Worm (Caenorhabditis elegans): Measurements from ENCODE around the gene C16D9.6.

DNA sequence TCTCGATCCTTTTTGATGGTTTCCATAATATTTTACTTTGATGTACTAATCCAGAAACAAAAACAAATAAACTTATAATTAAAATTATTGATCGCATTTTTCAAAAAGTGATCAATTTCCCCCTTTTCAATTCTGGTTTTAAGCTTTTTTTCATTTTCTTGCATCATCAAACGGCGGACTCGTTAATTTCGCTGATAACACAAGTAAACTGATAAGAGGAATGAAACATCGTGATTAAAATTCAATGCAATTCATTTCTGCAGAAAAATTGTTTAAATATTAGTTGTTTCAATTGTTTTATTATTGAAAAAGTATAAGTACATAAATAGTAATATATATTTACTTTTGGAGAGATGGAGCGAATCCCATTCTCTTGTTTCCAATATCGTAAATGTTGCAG is 17.2 kb upstream of the C16D9.6 start:
- TF ChIP-seq sea-1 (GFP tag; conservative IDR thresholded peaks at IDR 0.05) (no peak), ets-7 (tag; optimal IDR thresholded peaks at IDR 0.05) (no peak), tbx-11 (GFP tag; IDR thresholded peaks at IDR 0.05) (no peak), ceh-13 (GFP tag; optimal IDR thresholded peaks at IDR 0.05) (no peak), ceh-36 (tag; optimal IDR thresholded peaks at IDR 0.05) (no peak), ama-1 (optimal IDR thresholded peaks at IDR 0.05) (no peak), hmbx-1 (tag; optimal IDR thresholded peaks at IDR 0.05) (no peak), flt-1 (GFP tag; IDR thresholded peaks at IDR 0.05) (no peak), aly-1 (tag; optimal IDR thresholded peaks at IDR 0.05) (no peak), scrt-1 (GFP tag; IDR thresholded peaks at IDR 0.05) (no peak), pes-1 (GFP tag; IDR thresholded peaks at IDR 0.05) (no peak), F13C5.2 (tag; optimal IDR thresholded peaks at IDR 0.05) (no peak)

All from whole organism, early embryonic.